Fruit fly (Drosophila melanogaster) whole organism, wandering third instar larva: ENCODE data around the gene CG10700.

ENCODE experiments used
- CG9705 ChIP-seq: fragments of 200-800 bp; sonication (Bioruptor generic); optimal IDR thresholded peaks from 2 replicates; lab custom pipeline; 2018; ENCODE audit warnings: missing biosample characterization, mild to moderate bottlenecking, missing genetic modification characterization
- GATAd ChIP-seq: sonication (Bioruptor generic); optimal IDR thresholded peaks from 2 replicates; lab custom pipeline; 2016; ENCODE audit warnings: missing biosample characterization, missing genetic modification characterization
- Hr83 ChIP-seq: fragments of 200-300 bp; sonication (Bioruptor generic); optimal IDR thresholded peaks from 2 replicates; lab custom pipeline; 2016; ENCODE audit warnings: missing biosample characterization, mild to moderate bottlenecking, missing genetic modification characterization, moderate library complexity; ENCODE audit not compliant: poor library complexity, severe bottlenecking
- h ChIP-seq: fragments of 200-800 bp; sonication (Bioruptor generic); optimal IDR thresholded peaks from 3 replicates; lab custom pipeline; 2016; ENCODE audit warnings: missing biosample characterization, mild to moderate bottlenecking, missing genetic modification characterization
- lola ChIP-seq: fragments of >200 bp; optimal IDR thresholded peaks from 2 replicates; lab custom pipeline; 2017; ENCODE audit warnings: missing biosample characterization, missing genetic modification characterization
- pan ChIP-seq: fragments of >200 bp; optimal IDR thresholded peaks from 2 replicates; lab custom pipeline; 2017
- psq ChIP-seq: fragments of 200-800 bp; sonication (Bioruptor generic); optimal IDR thresholded peaks from 3 replicates; lab custom pipeline; 2017; ENCODE audit warnings: missing biosample characterization, mild to moderate bottlenecking, missing genetic modification characterization, moderate library complexity
- rgr ChIP-seq: fragments of 200-800 bp; sonication (Bioruptor generic); optimal IDR thresholded peaks from 3 replicates; lab custom pipeline; 2016; ENCODE audit warnings: missing biosample characterization, mild to moderate bottlenecking, missing genetic modification characterization
- usp ChIP-seq: fragments of >200 bp; optimal IDR thresholded peaks from 2 replicates; lab custom pipeline; 2017; ENCODE audit warnings: missing biosample characterization, missing genetic modification characterization

DNA sequence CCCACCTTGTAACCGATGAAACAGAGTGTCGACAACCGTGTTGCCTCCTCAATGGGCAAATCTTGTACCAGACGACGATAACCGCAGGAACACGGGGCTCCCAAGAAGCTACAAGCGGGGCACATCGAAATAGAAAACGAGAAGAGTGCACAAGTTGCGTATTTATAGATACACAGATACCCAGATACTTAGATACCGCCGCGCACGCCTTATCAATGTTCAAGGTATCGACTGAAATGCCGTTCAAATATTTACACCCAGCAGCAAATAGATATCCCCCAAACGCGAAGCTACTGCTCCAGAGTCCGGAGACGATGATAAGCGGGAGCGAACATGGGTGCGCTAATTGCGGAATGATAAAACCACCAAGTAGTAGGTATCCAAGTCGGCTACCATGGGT, 19.8 kb upstream of the CG10700 start:
- TF ChIP-seq pan (lab: Kevin White, UChicago) = no peak
- no peak for TF ChIP-seq h (GFP tag; lab: Kevin White, UChicago)
- TF ChIP-seq rgr (GFP tag; lab: Kevin White, UChicago) = no peak
- TF ChIP-seq CG9705 (GFP tag; lab: Kevin White, UChicago) = no peak
- TF ChIP-seq psq (GFP tag; lab: Kevin White, UChicago) = no peak
- TF ChIP-seq Hr83 (GFP tag; lab: Kevin White, UChicago) = no peak
- no peak for TF ChIP-seq usp (GFP tag; lab: Kevin White, UChicago)
- no peak for TF ChIP-seq lola
- no peak for TF ChIP-seq GATAd
